Worm (Caenorhabditis elegans) whole organism, young adult: ENCODE measurements around the gene ifta-2.

Experiments
- B0336.3 ChIP-seq: fragments of 200-800 bp; sonication (Bioruptor generic); IDR thresholded peaks from 2 replicates; pipeline ENCODE4 v1.3.6; 2022; ENCODE audit warnings: missing genetic modification characterization, missing compliant biosample characterization
- D2030.7 ChIP-seq: fragments of 200-800 bp; sonication (Bioruptor generic); IDR thresholded peaks from 2 replicates; pipeline ENCODE4 v1.3.6; 2022; ENCODE audit warnings: missing genetic modification reagents, missing genetic modification characterization, missing compliant biosample characterization
- F33H1.4 ChIP-seq: fragments of 200-800 bp; sonication (Bioruptor generic); IDR thresholded peaks from 2 replicates; pipeline ENCODE4 v1.3.6; 2022; ENCODE audit warnings: missing genetic modification reagents, missing genetic modification characterization, missing compliant biosample characterization
- F39B2.1 ChIP-seq: fragments of 200-800 bp; sonication (Bioruptor generic); IDR thresholded peaks from 2 replicates; pipeline ENCODE4 v1.3.6; 2022; ENCODE audit warnings: missing genetic modification reagents, missing genetic modification characterization, missing compliant biosample characterization
- F55B11.4 ChIP-seq: sonication (generic microtip); optimal IDR thresholded peaks from 2 replicates; lab custom pipeline; 2016; ENCODE audit warnings: missing compliant biosample characterization, missing genetic modification characterization, borderline replicate concordance; ENCODE audit not compliant: insufficient read depth
- F57A8.1 ChIP-seq: fragments of 200-800 bp; sonication (Bioruptor generic); optimal IDR thresholded peaks from 2 replicates; lab custom pipeline; 2018; ENCODE audit warnings: mild to moderate bottlenecking, missing genetic modification characterization, moderate library complexity, missing compliant biosample characterization
- Y53G8AR.9 ChIP-seq: fragments of 200-800 bp; sonication (Bioruptor generic); conservative IDR thresholded peaks from 2 replicates; pipeline ENCODE4 v1.3.6; 2022; ENCODE audit warnings: missing genetic modification reagents, missing genetic modification characterization, missing compliant biosample characterization
- Y95B8A.8 ChIP-seq: fragments of 200-800 bp; sonication (Bioruptor generic); IDR thresholded peaks from 2 replicates; pipeline ENCODE4 v1.3.6; 2022; ENCODE audit warnings: missing genetic modification reagents, missing genetic modification characterization, missing compliant biosample characterization
- ZK185.1 ChIP-seq: sonication (generic microtip); optimal IDR thresholded peaks from 2 replicates; lab custom pipeline; 2016; ENCODE audit warnings: mild to moderate bottlenecking, missing genetic modification characterization, missing compliant biosample characterization; ENCODE audit not compliant: poor library complexity, severe bottlenecking
- aptf-3 ChIP-seq: fragments of 200-800 bp; sonication (Bioruptor generic); IDR thresholded peaks from 2 replicates; pipeline ENCODE4 v1.3.6; 2022; ENCODE audit warnings: missing genetic modification characterization, missing compliant biosample characterization
- attf-6 ChIP-seq: fragments of 200-800 bp; sonication (Bioruptor generic); IDR thresholded peaks from 2 replicates; pipeline ENCODE4 v1.3.6; 2022; ENCODE audit warnings: missing genetic modification reagents, missing genetic modification characterization, missing compliant biosample characterization
- cebp-1 ChIP-seq, 2 experiments: fragments of 200-800 bp in 1 of 2; sonication (Bioruptor generic) in 1 of 2; sonication (generic microtip) in 1 of 2; IDR thresholded peaks in 1 of 2; optimal IDR thresholded peaks in 1 of 2; 2 replicates each; pipeline versions ENCODE4 v1.3.6 to Lab custom; 2017 to 2022; ENCODE audit warnings: missing compliant biosample characterization in 2 of 2, missing genetic modification characterization in 2 of 2, mild to moderate bottlenecking in 1 of 2, missing genetic modification reagents in 1 of 2, moderate library complexity in 1 of 2
- cebp-2 ChIP-seq: fragments of 200-800 bp; sonication (Bioruptor generic); IDR thresholded peaks from 2 replicates; pipeline ENCODE4 v1.3.6; 2022; ENCODE audit warnings: missing genetic modification characterization, missing compliant biosample characterization
- ceh-100 ChIP-seq: fragments of 200-800 bp; sonication (Bioruptor generic); IDR thresholded peaks from 2 replicates; pipeline ENCODE4 v1.3.6; 2022; ENCODE audit warnings: missing genetic modification reagents, missing genetic modification characterization, missing compliant biosample characterization
- ceh-27 ChIP-seq: fragments of 200-800 bp; sonication (Bioruptor generic); optimal IDR thresholded peaks from 2 replicates; lab custom pipeline; 2018; ENCODE audit warnings: mild to moderate bottlenecking, missing genetic modification characterization, moderate library complexity, missing compliant biosample characterization
- ceh-40 ChIP-seq: fragments of 200-800 bp; sonication (Bioruptor generic); IDR thresholded peaks from 2 replicates; pipeline ENCODE4 v1.3.6; 2022; ENCODE audit warnings: missing genetic modification characterization, missing compliant biosample characterization
- dox-1 ChIP-seq: fragments of 200-800 bp; sonication (Bioruptor generic); IDR thresholded peaks from 2 replicates; pipeline ENCODE4 v1.3.6; 2022; ENCODE audit warnings: missing genetic modification reagents, missing genetic modification characterization, missing compliant biosample characterization
- dpl-1 ChIP-seq: fragments of 150-350 bp; optimal IDR thresholded peaks from 2 replicates; lab custom pipeline; 2014; ENCODE audit warnings: missing biosample characterization, missing genetic modification reagents, missing genetic modification characterization
- egl-44 ChIP-seq: fragments of 200-800 bp; sonication (Bioruptor generic); IDR thresholded peaks from 2 replicates; pipeline ENCODE4 v1.3.6; 2022; ENCODE audit warnings: missing genetic modification reagents, missing genetic modification characterization, missing compliant biosample characterization
- hmg-1.2 ChIP-seq: fragments of 200-800 bp; sonication (Bioruptor generic); IDR thresholded peaks from 2 replicates; pipeline ENCODE4 v1.3.6; 2022; ENCODE audit warnings: missing genetic modification reagents, missing genetic modification characterization, missing compliant biosample characterization
- hsf-1 ChIP-seq: fragments of 200-800 bp; sonication (Bioruptor generic); IDR thresholded peaks from 2 replicates; pipeline ENCODE4 v1.3.6; 2022; ENCODE audit warnings: missing genetic modification reagents, missing genetic modification characterization, missing compliant biosample characterization
- lin-54 ChIP-seq: fragments of 200-800 bp; sonication (Bioruptor generic); optimal IDR thresholded peaks from 2 replicates; lab custom pipeline; 2018; ENCODE audit warnings: mild to moderate bottlenecking, missing genetic modification characterization, missing compliant biosample characterization
- lsl-1 ChIP-seq: fragments of 200-800 bp; sonication (Bioruptor generic); optimal IDR thresholded peaks from 2 replicates; lab custom pipeline; 2018; ENCODE audit warnings: mild to moderate bottlenecking, missing genetic modification characterization, moderate library complexity, missing compliant biosample characterization
- madf-10 ChIP-seq: sonication (generic microtip); optimal IDR thresholded peaks from 2 replicates; lab custom pipeline; 2016; ENCODE audit warnings: mild to moderate bottlenecking, missing genetic modification characterization, missing compliant biosample characterization
- madf-6 ChIP-seq: fragments of 200-800 bp; sonication (Bioruptor generic); IDR thresholded peaks from 2 replicates; pipeline ENCODE4 v1.3.6; 2022; ENCODE audit warnings: missing genetic modification reagents, missing genetic modification characterization, missing compliant biosample characterization
- nfyb-1 ChIP-seq: fragments of 200-800 bp; sonication (Bioruptor generic); IDR thresholded peaks from 2 replicates; pipeline ENCODE4 v1.3.6; 2022; ENCODE audit warnings: missing genetic modification reagents, missing genetic modification characterization, missing compliant biosample characterization
- nhr-120 ChIP-seq: fragments of 200-800 bp; sonication (Bioruptor generic); IDR thresholded peaks from 2 replicates; pipeline ENCODE4 v1.3.6; 2022; ENCODE audit warnings: missing genetic modification characterization, missing compliant biosample characterization
- nhr-80 ChIP-seq: sonication (generic microtip); optimal IDR thresholded peaks from 2 replicates; lab custom pipeline; 2016; ENCODE audit warnings: missing genetic modification characterization, missing compliant biosample characterization
- rcor-1 ChIP-seq: fragments of 200-800 bp; sonication (Bioruptor generic); IDR thresholded peaks from 2 replicates; pipeline ENCODE4 v1.3.6; 2022; ENCODE audit warnings: missing genetic modification reagents, missing genetic modification characterization, missing compliant biosample characterization
- repo-1 ChIP-seq: sonication (generic microtip); optimal IDR thresholded peaks from 2 replicates; lab custom pipeline; 2017; ENCODE audit warnings: mild to moderate bottlenecking, missing genetic modification characterization, missing compliant biosample characterization
- rpc-1 ChIP-seq, 2 experiments: fragments of 150-350 bp in 1 of 2; sonication (generic microtip) in 1 of 2; optimal IDR thresholded peaks; 2 replicates each; lab custom pipeline; 2014 to 2018; ENCODE audit warnings: missing biosample characterization in 1 of 2, missing genetic modification characterization in 1 of 2, missing genetic modification reagents in 1 of 2, missing genotype in 1 of 2
- snpc-4 ChIP-seq, 5 experiments: fragments of 150-350 bp in 1 of 5; sonication (generic microtip) in 4 of 5; optimal IDR thresholded peaks; 2 replicates each; lab custom pipeline; 2014 to 2018; ENCODE audit warnings: missing genetic modification characterization in 5 of 5, missing biosample characterization in 3 of 5, antibody characterized with exemption in 2 of 5, mild to moderate bottlenecking in 2 of 5, missing compliant biosample characterization in 2 of 5, missing genotype in 2 of 5, moderate library complexity in 2 of 5, missing genetic modification reagents in 1 of 5
- tlf-1 ChIP-seq: fragments of 200-800 bp; sonication (Bioruptor generic); optimal IDR thresholded peaks from 2 replicates; lab custom pipeline; 2018; ENCODE audit warnings: mild to moderate bottlenecking, missing genetic modification characterization, missing compliant biosample characterization
- zfh-2 ChIP-seq: fragments of 200-800 bp; sonication (Bioruptor generic); conservative IDR thresholded peaks from 2 replicates; pipeline ENCODE4 v1.3.6; 2022; ENCODE audit warnings: missing genetic modification reagents, missing genetic modification characterization, missing compliant biosample characterization
- ztf-25 ChIP-seq: fragments of 200-800 bp; sonication (Bioruptor generic); IDR thresholded peaks from 2 replicates; pipeline ENCODE4 v1.3.6; 2022; ENCODE audit warnings: missing genetic modification reagents, missing genetic modification characterization, missing compliant biosample characterization

ifta-2 gene

ce11 chrIV:17278861-17279591 lies 22.8 kb downstream of the ifta-2 start, which contains the start of gene hsp-1:
hsp-1 (plus strand) TSS chrIV:17278959.
- TF ChIP-seq nhr-120 (GFP tag; lab: Robert Waterston, UW) (no peak), nhr-80 (tag; lab: Kevin White, UChicago) (no peak), Y53G8AR.9 (GFP tag; lab: Robert Waterston, UW) (no peak), ztf-25 (GFP tag; lab: Robert Waterston, UW) (0 out of 2 replicates have a peak, but pooled peaks have one; percentile 41), F33H1.4 (GFP tag; lab: Robert Waterston, UW) (no peak), egl-44 (GFP tag; lab: Robert Waterston, UW) (peak; percentile 14; the same call in 1 of the 2 replicates), cebp-1 (GFP tag; IDR thresholded peaks at IDR 0.05; lab: Robert Waterston, UW) (no peak), cebp-1 (tag; optimal IDR thresholded peaks at IDR 0.05; lab: Kevin White, UChicago) (peak; percentile 14), F39B2.1 (GFP tag; lab: Robert Waterston, UW) (peak; percentile 33; the same call in 1 of the 2 replicates), aptf-3 (peak; percentile 30; the same call in 1 of the 2 replicates), nfyb-1 (GFP tag; lab: Robert Waterston, UW) (peak; percentile 54; the same call in 1 of the 2 replicates), hsf-1 (GFP tag; lab: Robert Waterston, UW) (peak; percentile 6), ceh-100 (peak; percentile 10; the same call in 1 of the 2 replicates), rpc-1 (optimal IDR thresholded peaks at IDR 0.05; lab: Kevin White, UChicago) (no peak), rpc-1 (tag; optimal IDR thresholded peaks at IDR 0.05; lab: Kevin White, UChicago) (no peak), madf-6 (GFP tag; lab: Robert Waterston, UW) (peak; percentile 25; the same call in 1 of the 2 replicates), F57A8.1 (GFP tag; lab: Kevin White, UChicago) (no peak), F55B11.4 (tag; lab: Kevin White, UChicago) (peak; percentile 12), hmg-1.2 (GFP tag; lab: Robert Waterston, UW) (0 out of 2 replicates have a peak, but pooled peaks have one; percentile 4), ZK185.1 (tag; lab: Kevin White, UChicago) (peak; percentile 45), B0336.3 (GFP tag; lab: Robert Waterston, UW) (peak; percentile 13), lsl-1 (GFP tag; lab: Kevin White, UChicago) (peak; percentile 4), zfh-2 (GFP tag; lab: Robert Waterston, UW) (peak; percentile 81; the same call in 1 of the 2 replicates), ceh-27 (GFP tag; lab: Kevin White, UChicago) (peak; percentile 40), attf-6 (GFP tag; lab: Robert Waterston, UW) (peak; percentile 63; the same call in 1 of the 2 replicates), cebp-2 (GFP tag; lab: Robert Waterston, UW) (0 out of 2 replicates have a peak, but pooled peaks have one; percentile 48), dpl-1 (GFP tag; lab: Kevin White, UChicago) (no peak), D2030.7 (GFP tag; lab: Robert Waterston, UW) (0 out of 2 replicates have a peak, but pooled peaks have one; percentile 20), madf-10 (tag; lab: Kevin White, UChicago) (no peak), rcor-1 (GFP tag; lab: Robert Waterston, UW) (0 out of 2 replicates have a peak, but pooled peaks have one; percentile 23), lin-54 (peak; percentile 1), repo-1 (tag; lab: Kevin White, UChicago) (peak; percentile 8), tlf-1 (no peak), snpc-4 (GFP tag; optimal IDR thresholded peaks at IDR 0.05; lab: Kevin White, UChicago) (no peak), snpc-4 (tag; optimal IDR thresholded peaks at IDR 0.05; lab: Kevin White, UChicago) (peak in 1 of 4 experiments; percentile 33), dox-1 (peak; percentile 48), ceh-40 (GFP tag; lab: Robert Waterston, UW) (peak; percentile 78; the same call in 1 of the 2 replicates), Y95B8A.8 (0 out of 2 replicates have a peak, but pooled peaks have one; percentile 66)
- TF ChIP-seq, all 124 proteins: peak for 26
